ENCODE assay signal across 1 worm cellular context in genomic region chrIV:8036492-8036891, ce11.
TF ChIP-seq lines count a peak whose summit lies in the region.

No protein-coding gene starts in this region.

TF ChIP-seq in whole organism, L1 larva, 84 proteins besides CTCF, POLR2A, EP300 and RAD21 (continued from another document):
- TF ChIP-seq sup-37 (GFP tag; optimal IDR thresholded peaks at IDR 0.05; lab: Kevin White, UChicago) (no peak), isw-1 (GFP tag; IDR thresholded peaks at IDR 0.05; lab: Robert Waterston, UW) (no peak), fkh-10 (GFP tag; optimal IDR thresholded peaks at IDR 0.05; lab: Kevin White, UChicago) (no peak), unc-86 (tag; optimal IDR thresholded peaks at IDR 0.05; lab: Kevin White, UChicago) (no peak), lsy-2 (tag; optimal IDR thresholded peaks at IDR 0.05; lab: Kevin White, UChicago) (peak; percentile 39 to 70), ztf-4 (tag; optimal IDR thresholded peaks at IDR 0.05; lab: Kevin White, UChicago) (no peak), lin-35 (GFP tag; optimal IDR thresholded peaks at IDR 0.05; lab: Kevin White, UChicago) (peak; percentile 15 to 48), xbp-1 (tag; optimal IDR thresholded peaks at IDR 0.05; lab: Kevin White, UChicago) (no peak), aha-1 (tag; optimal IDR thresholded peaks at IDR 0.05; lab: Kevin White, UChicago) (no peak), pqm-1 (tag; optimal IDR thresholded peaks at IDR 0.05; lab: Kevin White, UChicago) (no peak), dpl-1 (GFP tag; optimal IDR thresholded peaks at IDR 0.05; lab: Kevin White, UChicago) (no peak), pag-3 (tag; optimal IDR thresholded peaks at IDR 0.05; lab: Kevin White, UChicago; ENCODE audit: borderline replicate concordance, insufficient read depth) (no peak), ztf-11 (tag; optimal IDR thresholded peaks at IDR 0.05; lab: Kevin White, UChicago) (no peak), unc-130 (tag; optimal IDR thresholded peaks at IDR 0.05; lab: Kevin White, UChicago) (no peak), unc-30 (tag; optimal IDR thresholded peaks at IDR 0.05; lab: Kevin White, UChicago) (no peak), mab-9 (GFP tag; IDR thresholded peaks at IDR 0.05; lab: Robert Waterston, UW) (no peak), rnt-1 (tag; optimal IDR thresholded peaks at IDR 0.05; lab: Kevin White, UChicago) (no peak), nhr-76 (tag; optimal IDR thresholded peaks at IDR 0.05; lab: Kevin White, UChicago) (no peak), dsc-1 (tag; optimal IDR thresholded peaks at IDR 0.05; lab: Kevin White, UChicago) (no peak), nhr-85 (tag; lab: Kevin White, UChicago) (peak; percentile 99), fkh-8 (tag; optimal IDR thresholded peaks at IDR 0.05; lab: Kevin White, UChicago) (no peak), aly-2 (tag; optimal IDR thresholded peaks at IDR 0.05; lab: Kevin White, UChicago) (no peak), irx-1 (tag; optimal IDR thresholded peaks at IDR 0.05; lab: Kevin White, UChicago) (peak; percentile 12), jun-1 (tag; optimal IDR thresholded peaks at IDR 0.05; lab: Kevin White, UChicago) (no peak), mep-1 (tag; optimal IDR thresholded peaks at IDR 0.05; lab: Kevin White, UChicago) (peak; percentile 79), lir-3 (tag; optimal IDR thresholded peaks at IDR 0.05; lab: Kevin White, UChicago; ENCODE audit: poor library complexity) (peak; percentile 11), unc-62 (GFP tag; optimal IDR thresholded peaks at IDR 0.05; lab: Kevin White, UChicago) (no peak), snpc-4 (tag; optimal IDR thresholded peaks at IDR 0.05; lab: Kevin White, UChicago) (no peak), blmp-1 (tag; optimal IDR thresholded peaks at IDR 0.05; lab: Kevin White, UChicago) (peak; percentile 77), nhr-77 (tag; optimal IDR thresholded peaks at IDR 0.05; lab: Kevin White, UChicago) (no peak), hpl-2 (GFP tag; optimal IDR thresholded peaks at IDR 0.05; lab: Kevin White, UChicago) (no peak), skn-1 (tag; optimal IDR thresholded peaks at IDR 0.05; lab: Kevin White, UChicago) (no peak), fkh-4 (tag; optimal IDR thresholded peaks at IDR 0.05; lab: Kevin White, UChicago; ENCODE audit: borderline replicate concordance) (no peak), alr-1 (tag; optimal IDR thresholded peaks at IDR 0.05; lab: Kevin White, UChicago; ENCODE audit: borderline replicate concordance) (no peak), efl-1 (optimal IDR thresholded peaks at IDR 0.05; lab: Kevin White, UChicago) (no peak), efl-1 (GFP tag; optimal IDR thresholded peaks at IDR 0.05 in 1 of 2; lab: Kevin White, UChicago) (no peak), nhr-90 (tag; optimal IDR thresholded peaks at IDR 0.05; lab: Kevin White, UChicago; ENCODE audit: poor library complexity) (peak; percentile 73), hlh-17 (GFP tag; optimal IDR thresholded peaks at IDR 0.05; lab: Kevin White, UChicago; ENCODE audit: borderline replicate concordance) (no peak), nhr-19 (GFP tag; conservative IDR thresholded peaks at IDR 0.05; lab: Robert Waterston, UW) (peak; percentile 54), mef-2 (tag; optimal IDR thresholded peaks at IDR 0.05; lab: Kevin White, UChicago) (no peak), ceh-90 (tag; optimal IDR thresholded peaks at IDR 0.05; lab: Kevin White, UChicago) (no peak), lin-39 (tag; optimal IDR thresholded peaks at IDR 0.05; lab: Kevin White, UChicago) (no peak), egl-13 (tag; optimal IDR thresholded peaks at IDR 0.05; lab: Kevin White, UChicago) (no peak), Y116A8C.19 (tag; optimal IDR thresholded peaks at IDR 0.05; lab: Kevin White, UChicago; ENCODE audit: borderline replicate concordance) (no peak), ama-1 (optimal IDR thresholded peaks at IDR 0.05; lab: Kevin White, UChicago) (no peak), vab-15 (tag; optimal IDR thresholded peaks at IDR 0.05; lab: Kevin White, UChicago) (no peak), grh-1 (GFP tag; IDR thresholded peaks at IDR 0.05; lab: Robert Waterston, UW) (peak; percentile 45), ceh-82 (tag; optimal IDR thresholded peaks at IDR 0.05; lab: Kevin White, UChicago) (peak in 1 of 3 experiments; percentile 4), nhr-20 (tag; optimal IDR thresholded peaks at IDR 0.05; lab: Kevin White, UChicago) (peak; percentile 86), tbx-2 (tag; optimal IDR thresholded peaks at IDR 0.05; lab: Kevin White, UChicago) (peak; percentile 50), C16A3.4 (tag; optimal IDR thresholded peaks at IDR 0.05; lab: Kevin White, UChicago) (peak; percentile 58), hlh-4 (tag; optimal IDR thresholded peaks at IDR 0.05; lab: Kevin White, UChicago) (no peak), nhr-237 (tag; optimal IDR thresholded peaks at IDR 0.05; lab: Kevin White, UChicago) (no peak), sptf-1 (tag; optimal IDR thresholded peaks at IDR 0.05; lab: Kevin White, UChicago) (no peak), ets-5 (GFP tag; IDR thresholded peaks at IDR 0.05; lab: Robert Waterston, UW) (no peak), nhr-71 (tag; optimal IDR thresholded peaks at IDR 0.05; lab: Kevin White, UChicago) (peak; percentile 82), C34B4.2 (tag; optimal IDR thresholded peaks at IDR 0.05; lab: Kevin White, UChicago) (no peak), unc-98 (GFP tag; IDR thresholded peaks at IDR 0.05; lab: Robert Waterston, UW) (no peak), elt-3 (tag; optimal IDR thresholded peaks at IDR 0.05; lab: Kevin White, UChicago) (peak in 5 of 6 experiments; percentile 24 to 87 (median 81))
TF ChIP-seq in whole organism, L1 larva: peak in this region for 20.
